Fruit fly (Drosophila melanogaster) whole organism, embryonic: ENCODE results near the gene CG31752.

ENCODE experiments used
- Bdp1 ChIP-seq: fragments of 200-800 bp; sonication (Bioruptor generic); optimal IDR thresholded peaks from 3 replicates; lab custom pipeline; 2016; ENCODE audit warnings: missing biosample characterization, missing genetic modification characterization
- CG15073 ChIP-seq: fragments of 200-800 bp; sonication (Bioruptor generic); optimal IDR thresholded peaks from 2 replicates; lab custom pipeline; 2016; ENCODE audit warnings: missing biosample characterization, missing genetic modification characterization
- CG1529 ChIP-seq: fragments of 200-800 bp; sonication (Bioruptor generic); optimal IDR thresholded peaks from 3 replicates; lab custom pipeline; 2018; ENCODE audit warnings: missing biosample characterization, missing genetic modification characterization
- CG8765 ChIP-seq: fragments of 200-800 bp; sonication (Bioruptor generic); IDR thresholded peaks from 2 replicates; pipeline ENCODE4 v1.3.6; 2022; ENCODE audit warnings: missing biosample characterization, missing genetic modification characterization
- Fer1 ChIP-seq: fragments of 200-800 bp; sonication (Bioruptor generic); optimal IDR thresholded peaks from 2 replicates; lab custom pipeline; 2017; ENCODE audit warnings: missing biosample characterization, mild to moderate bottlenecking, missing genetic modification characterization
- Max ChIP-seq: fragments of 200-800 bp; sonication (Bioruptor generic); optimal IDR thresholded peaks from 2 replicates; lab custom pipeline; 2016; ENCODE audit warnings: missing biosample characterization, mild to moderate bottlenecking, missing genetic modification characterization
- gsb-n ChIP-seq: fragments of 200-800 bp; sonication (Bioruptor generic); optimal IDR thresholded peaks from 3 replicates; lab custom pipeline; 2018; ENCODE audit warnings: missing biosample characterization, mild to moderate bottlenecking, missing genetic modification characterization
- sug ChIP-seq: fragments of 200-800 bp; optimal IDR thresholded peaks from 2 replicates; lab custom pipeline; 2019; ENCODE audit warnings: missing biosample characterization, mild to moderate bottlenecking, missing genetic modification characterization, moderate library complexity

DNA sequence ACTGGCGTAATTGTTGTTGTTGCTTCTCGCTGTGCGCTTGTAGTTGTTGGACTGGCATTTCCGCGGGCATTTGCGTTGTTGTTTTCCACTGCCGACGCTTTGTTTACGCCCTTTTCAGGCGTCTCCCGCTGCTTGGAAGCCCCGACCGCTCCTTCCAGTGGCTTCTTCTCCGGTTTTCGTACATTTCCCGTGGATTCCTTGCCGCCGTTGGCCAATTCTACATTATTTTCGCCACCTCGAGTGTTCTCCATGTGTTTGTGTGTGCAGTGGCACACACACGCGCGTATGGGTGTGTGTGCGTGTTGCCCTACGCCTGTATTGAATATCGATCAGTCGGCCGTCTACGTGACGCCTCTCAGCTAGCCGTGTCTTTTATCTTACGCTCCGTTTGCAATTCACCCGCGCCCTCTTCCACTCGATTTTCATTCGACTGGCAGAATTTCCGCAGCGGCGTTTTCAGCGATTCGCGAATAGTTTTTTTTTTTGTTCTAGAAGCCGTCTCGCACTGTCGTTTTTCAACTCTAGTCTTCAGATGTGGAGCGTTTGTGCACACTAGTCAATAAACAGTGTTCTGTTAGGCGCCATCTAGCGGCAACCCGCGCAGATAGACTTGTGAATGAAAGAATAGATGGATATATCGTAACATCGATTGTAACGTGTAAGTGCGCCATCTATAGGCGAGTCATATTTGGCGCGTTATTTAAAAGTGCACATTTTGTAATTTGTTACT is 1.8 kb downstream of the CG31752 start, which contains the start of gene CG10600:
- TF ChIP-seq sug = peak; percentile 80
- TF ChIP-seq Bdp1 = peak; percentile 84
- peak; percentile 70 for TF ChIP-seq Max (GFP tag; lab: Kevin White, UChicago)
- TF ChIP-seq gsb-n (tag; lab: Kevin White, UChicago) = peak; percentile 59
- TF ChIP-seq CG1529 (GFP tag; lab: Kevin White, UChicago) = peak; percentile 39
- peak; percentile 88 for TF ChIP-seq Fer1 (GFP tag; lab: Kevin White, UChicago)
- no peak for TF ChIP-seq CG15073 (GFP tag; lab: Kevin White, UChicago)
- TF ChIP-seq CG8765 (GFP tag; lab: Robert Waterston, UW) = peak; percentile 43; the same call in 1 of the 2 replicates
